Fruit fly (Drosophila melanogaster) whole organism, embryonic: ENCODE data around the gene Sec20.

ENCODE experiments used
- Aef1 ChIP-seq: fragments of 200-800 bp; sonication (Bioruptor generic); IDR thresholded peaks from 3 replicates; pipeline ENCODE4 v1.3.6; 2022; ENCODE audit warnings: missing biosample characterization, missing genetic modification characterization
- Asciz ChIP-seq: fragments of 200-800 bp; sonication (Bioruptor generic); optimal IDR thresholded peaks from 2 replicates; lab custom pipeline; 2017; ENCODE audit warnings: missing biosample characterization, mild to moderate bottlenecking, missing genetic modification characterization, missing genetic modification reagents
- BEAF-32 ChIP-seq: fragments of 200-800 bp; sonication (Bioruptor generic); optimal IDR thresholded peaks from 3 replicates; lab custom pipeline; 2017; ENCODE audit warnings: missing biosample characterization, missing genetic modification characterization, mild to moderate bottlenecking, moderate library complexity, missing genetic modification reagents
- Bdp1 ChIP-seq: fragments of 200-800 bp; sonication (Bioruptor generic); optimal IDR thresholded peaks from 3 replicates; lab custom pipeline; 2016; ENCODE audit warnings: missing biosample characterization, missing genetic modification characterization
- Bteb2 ChIP-seq: fragments of 200-800 bp; sonication (Bioruptor generic); optimal IDR thresholded peaks from 2 replicates; lab custom pipeline; 2016; ENCODE audit warnings: missing biosample characterization, missing genetic modification characterization
- CG10274 ChIP-seq: fragments of 200-800 bp; sonication (Bioruptor generic); optimal IDR thresholded peaks from 3 replicates; lab custom pipeline; 2017; ENCODE audit warnings: missing biosample characterization, mild to moderate bottlenecking, missing genetic modification characterization
- CG12942 ChIP-seq: fragments of 200-800 bp; sonication (Bioruptor generic); optimal IDR thresholded peaks from 3 replicates; lab custom pipeline; 2016; ENCODE audit warnings: missing biosample characterization, missing genetic modification characterization
- CG13624 ChIP-seq: fragments of 200-800 bp; sonication (Bioruptor generic); optimal IDR thresholded peaks from 2 replicates; lab custom pipeline; 2016; ENCODE audit warnings: missing biosample characterization, missing genetic modification characterization
- CG13775 ChIP-seq: fragments of 200-800 bp; sonication (Bioruptor generic); optimal IDR thresholded peaks from 3 replicates; lab custom pipeline; 2017; ENCODE audit warnings: missing biosample characterization, mild to moderate bottlenecking, missing genetic modification characterization
- CG18764 ChIP-seq: fragments of 200-800 bp; sonication (Bioruptor generic); optimal IDR thresholded peaks from 3 replicates; lab custom pipeline; 2016; ENCODE audit warnings: missing biosample characterization, missing genetic modification characterization
- CG2120 ChIP-seq: fragments of 200-800 bp; sonication (Bioruptor generic); optimal IDR thresholded peaks from 3 replicates; lab custom pipeline; 2016; ENCODE audit warnings: missing biosample characterization, missing genetic modification characterization
- CG32772 ChIP-seq: fragments of 200-800 bp; sonication (Bioruptor generic); IDR thresholded peaks from 2 replicates; pipeline ENCODE4 v1.3.6; 2022; ENCODE audit warnings: missing biosample characterization, missing genetic modification characterization
- CG3847 ChIP-seq: fragments of 200-800 bp; sonication (Bioruptor generic); IDR thresholded peaks from 2 replicates; pipeline ENCODE4 v1.3.6; 2022; ENCODE audit warnings: missing biosample characterization, missing genetic modification characterization
- CG4424 ChIP-seq: fragments of 200-800 bp; sonication (Bioruptor generic); optimal IDR thresholded peaks from 3 replicates; lab custom pipeline; 2016; ENCODE audit warnings: missing biosample characterization, missing genetic modification characterization
- CG4617 ChIP-seq: fragments of 200-800 bp; sonication (Bioruptor generic); optimal IDR thresholded peaks from 3 replicates; lab custom pipeline; 2016; ENCODE audit warnings: missing biosample characterization, missing genetic modification characterization, borderline replicate concordance
- CG7786 ChIP-seq: fragments of 200-800 bp; sonication (Bioruptor generic); optimal IDR thresholded peaks from 2 replicates; lab custom pipeline; 2016; ENCODE audit warnings: missing biosample characterization, missing genetic modification characterization
- CG7987 ChIP-seq: fragments of 200-800 bp; sonication (Bioruptor generic); optimal IDR thresholded peaks from 2 replicates; lab custom pipeline; 2018; ENCODE audit warnings: missing biosample characterization, mild to moderate bottlenecking, missing genetic modification characterization, moderate library complexity
- CG9932 ChIP-seq: fragments of 200-800 bp; sonication (Bioruptor generic); IDR thresholded peaks from 2 replicates; pipeline ENCODE4 v1.3.6; 2022; ENCODE audit warnings: missing biosample characterization, missing genetic modification characterization
- Dip3 ChIP-seq: fragments of 200-800 bp; sonication (Bioruptor generic); optimal IDR thresholded peaks from 3 replicates; lab custom pipeline; 2016; ENCODE audit warnings: missing biosample characterization, missing genetic modification characterization
- HLH54F ChIP-seq: fragments of 200-800 bp; sonication (Bioruptor generic); optimal IDR thresholded peaks from 3 replicates; lab custom pipeline; 2016; ENCODE audit warnings: missing biosample characterization, missing genetic modification characterization
- HmgZ ChIP-seq: fragments of 200-800 bp; sonication (Bioruptor generic); optimal IDR thresholded peaks from 2 replicates; lab custom pipeline; 2018; ENCODE audit warnings: missing biosample characterization, mild to moderate bottlenecking, missing genetic modification characterization
- Hsf ChIP-seq: fragments of 200-800 bp; sonication (Bioruptor generic); optimal IDR thresholded peaks from 3 replicates; lab custom pipeline; 2016; ENCODE audit warnings: missing biosample characterization, missing genetic modification characterization
- Jarid2 ChIP-seq: fragments of 200-800 bp; sonication (Bioruptor generic); optimal IDR thresholded peaks from 3 replicates; lab custom pipeline; 2017; ENCODE audit warnings: mild to moderate bottlenecking, missing biosample characterization, missing genetic modification reagents, missing genetic modification characterization
- PHDP ChIP-seq: fragments of 200-800 bp; sonication (Bioruptor generic); optimal IDR thresholded peaks from 3 replicates; lab custom pipeline; 2018; ENCODE audit warnings: missing biosample characterization, mild to moderate bottlenecking, missing genetic modification characterization, moderate library complexity
- Pdp1 ChIP-seq, 2 experiments: fragments of 200-800 bp; sonication (Bioruptor generic); optimal IDR thresholded peaks; 3 replicates each; lab custom pipeline; 2016; ENCODE audit warnings: missing biosample characterization in 2 of 2, missing genetic modification characterization in 2 of 2, mild to moderate bottlenecking in 1 of 2, moderate library complexity in 1 of 2
- Ptx1 ChIP-seq: fragments of 200-800 bp; sonication (Bioruptor generic); IDR thresholded peaks from 2 replicates; pipeline ENCODE4 v1.3.6; 2022; ENCODE audit warnings: missing biosample characterization, missing genetic modification characterization
- Rx ChIP-seq: fragments of 200-800 bp; sonication (Bioruptor generic); IDR thresholded peaks from 2 replicates; pipeline ENCODE4 v1.3.6; 2022; ENCODE audit warnings: missing biosample characterization, missing genetic modification characterization
- Scr ChIP-seq: fragments of 200-800 bp; sonication (Bioruptor generic); IDR thresholded peaks from 2 replicates; pipeline ENCODE4 v1.3.6; 2022; ENCODE audit warnings: missing biosample characterization, missing genetic modification characterization; ENCODE audit not compliant: partially characterized antibody
- Sin3A ChIP-seq: fragments of >200 bp; optimal IDR thresholded peaks from 2 replicates; lab custom pipeline; 2018
- Sry-β ChIP-seq: fragments of 200-800 bp; sonication (Bioruptor generic); optimal IDR thresholded peaks from 2 replicates; lab custom pipeline; 2018; ENCODE audit warnings: missing biosample characterization, mild to moderate bottlenecking, missing genetic modification characterization, moderate library complexity
- Usf ChIP-seq: fragments of 200-800 bp; sonication (Bioruptor generic); optimal IDR thresholded peaks from 2 replicates; lab custom pipeline; 2017; ENCODE audit warnings: missing genotype, missing biosample characterization, missing genetic modification characterization
- caup ChIP-seq: fragments of 200-800 bp; sonication (Bioruptor generic); optimal IDR thresholded peaks from 3 replicates; lab custom pipeline; 2017; ENCODE audit warnings: missing biosample characterization, mild to moderate bottlenecking, missing genetic modification characterization, moderate library complexity; ENCODE audit not compliant: severe bottlenecking
- chn ChIP-seq: fragments of 200-800 bp; sonication (Bioruptor generic); optimal IDR thresholded peaks from 2 replicates; lab custom pipeline; 2016; ENCODE audit warnings: missing biosample characterization, missing genetic modification characterization
- disco-r ChIP-seq: fragments of 200-800 bp; sonication (Bioruptor generic); optimal IDR thresholded peaks from 2 replicates; lab custom pipeline; 2016; ENCODE audit warnings: missing biosample characterization, missing genetic modification characterization
- dysf ChIP-seq: fragments of 200-800 bp; sonication (Bioruptor generic); IDR thresholded peaks from 3 replicates; pipeline ENCODE4 v1.3.6; 2022; ENCODE audit warnings: missing biosample characterization, missing genetic modification characterization
- hkb ChIP-seq, 2 experiments: fragments of 200-800 bp in 1 of 2; fragments of >200 bp in 1 of 2; sonication (Bioruptor generic) in 1 of 2; IDR thresholded peaks in 1 of 2; optimal IDR thresholded peaks in 1 of 2; 2 replicates each; pipeline versions ENCODE4 v1.3.6 to Lab custom; 2017 to 2022; ENCODE audit warnings: missing biosample characterization in 1 of 2, missing genetic modification characterization in 1 of 2
- lilli ChIP-seq: fragments of 200-800 bp; sonication (Bioruptor generic); optimal IDR thresholded peaks from 3 replicates; lab custom pipeline; 2016; ENCODE audit warnings: missing biosample characterization, missing genetic modification characterization
- lov ChIP-seq, 2 experiments: fragments of 200-800 bp in 1 of 2; fragments of >200 bp in 1 of 2; sonication (Bioruptor generic) in 1 of 2; IDR thresholded peaks in 1 of 2; optimal IDR thresholded peaks in 1 of 2; 2 replicates in 1 of 2; 3 replicates in 1 of 2; pipeline versions ENCODE4 v1.3.6 to Lab custom; 2017 to 2022; ENCODE audit warnings: missing biosample characterization in 1 of 2, missing genetic modification characterization in 1 of 2
- maf-S ChIP-seq: fragments of 200-800 bp; sonication (Bioruptor generic); optimal IDR thresholded peaks from 2 replicates; lab custom pipeline; 2016; ENCODE audit warnings: missing biosample characterization, missing genetic modification characterization
- nmo ChIP-seq: fragments of 200-800 bp; sonication (Bioruptor generic); optimal IDR thresholded peaks from 2 replicates; lab custom pipeline; 2018; ENCODE audit warnings: missing biosample characterization, mild to moderate bottlenecking, missing genetic modification characterization, moderate library complexity
- pzg ChIP-seq: fragments of 200-800 bp; sonication (Bioruptor generic); optimal IDR thresholded peaks from 3 replicates; lab custom pipeline; 2018; ENCODE audit warnings: missing biosample characterization, mild to moderate bottlenecking, missing genetic modification characterization, moderate library complexity
- slp2 ChIP-seq: fragments of 200-800 bp; sonication (Bioruptor generic); optimal IDR thresholded peaks from 2 replicates; lab custom pipeline; 2016; ENCODE audit warnings: missing biosample characterization, missing genetic modification characterization
- stwl ChIP-seq: fragments of 200-800 bp; sonication (Bioruptor generic); optimal IDR thresholded peaks from 3 replicates; lab custom pipeline; 2018; ENCODE audit warnings: missing biosample characterization, mild to moderate bottlenecking, missing genetic modification characterization, moderate library complexity
- tap ChIP-seq: fragments of 200-800 bp; optimal IDR thresholded peaks from 3 replicates; lab custom pipeline; 2019; ENCODE audit warnings: missing biosample characterization, mild to moderate bottlenecking, missing genetic modification characterization, moderate library complexity
- tio ChIP-seq: fragments of 200-800 bp; sonication (Bioruptor generic); optimal IDR thresholded peaks from 2 replicates; lab custom pipeline; 2017; ENCODE audit warnings: missing biosample characterization, missing genetic modification characterization, inconsistent platforms
- tll ChIP-seq, 2 experiments: fragments of 200-800 bp in 1 of 2; fragments of >200 bp in 1 of 2; sonication (Bioruptor generic) in 1 of 2; optimal IDR thresholded peaks; 2 replicates each; lab custom pipeline; 2017 to 2019; ENCODE audit warnings: missing biosample characterization in 2 of 2, missing genetic modification characterization in 2 of 2, mild to moderate bottlenecking in 1 of 2, moderate library complexity in 1 of 2
- trem ChIP-seq: fragments of 200-800 bp; optimal IDR thresholded peaks from 3 replicates; lab custom pipeline; 2019; ENCODE audit warnings: missing biosample characterization, mild to moderate bottlenecking, missing genetic modification characterization, moderate library complexity
- tx ChIP-seq: fragments of 200-800 bp; sonication (Bioruptor generic); optimal IDR thresholded peaks from 2 replicates; lab custom pipeline; 2016; ENCODE audit warnings: missing biosample characterization, missing genetic modification characterization
- usp ChIP-seq: fragments of >200 bp; optimal IDR thresholded peaks from 2 replicates; lab custom pipeline; 2017; ENCODE audit warnings: missing biosample characterization, missing genetic modification characterization
- vfl ChIP-seq: fragments of 200-800 bp; sonication (Bioruptor generic); optimal IDR thresholded peaks from 2 replicates; lab custom pipeline; 2016; ENCODE audit warnings: missing biosample characterization, missing genetic modification characterization

The Sec20 gene

DNA sequence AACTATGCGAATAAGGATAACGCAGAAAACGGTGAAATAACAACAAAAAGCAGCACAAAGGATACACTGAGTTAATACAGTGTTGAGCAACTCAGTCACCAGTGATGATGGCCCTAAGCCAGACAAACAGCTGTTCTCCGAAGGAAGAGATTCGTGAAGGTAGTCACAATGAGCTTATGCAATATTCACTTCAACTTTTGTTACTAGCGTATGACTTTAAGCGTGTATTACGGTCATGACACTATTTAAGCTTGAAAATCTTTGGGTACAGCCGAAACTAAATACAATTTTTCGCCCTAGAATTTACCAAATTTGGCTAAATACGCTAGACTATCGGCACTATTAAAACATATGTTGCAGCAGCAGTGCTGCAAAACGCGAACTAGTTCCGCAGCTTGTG lies 31.9 kb upstream of the Sec20 start, which contains the start of the genes disp and ECSIT (continued):
- 0 out of 2 replicates have a peak, but pooled peaks have one; percentile 22 for TF ChIP-seq CG3847 (GFP tag; lab: Robert Waterston, UW)
- TF ChIP-seq CG12942 (GFP tag; lab: Kevin White, UChicago) = no peak
- TF ChIP-seq hkb (optimal IDR thresholded peaks at IDR 0.05; lab: Kevin White, UChicago) = peak; percentile 79
- TF ChIP-seq hkb (GFP tag; IDR thresholded peaks at IDR 0.05; lab: Robert Waterston, UW) = no peak
- TF ChIP-seq CG10274 (GFP tag; lab: Kevin White, UChicago) = no peak
- no peak for TF ChIP-seq usp
- peak; percentile 54 for TF ChIP-seq CG4424 (GFP tag; lab: Kevin White, UChicago)
- TF ChIP-seq Bteb2 (GFP tag; lab: Kevin White, UChicago) = no peak
- peak; percentile 11 for TF ChIP-seq CG18764
- 0 out of 3 replicates have a peak, but pooled peaks have one; percentile 40 for TF ChIP-seq dysf (GFP tag; lab: Robert Waterston, UW)
- peak; percentile 64 for TF ChIP-seq Hsf (GFP tag; lab: Kevin White, UChicago)
- peak; percentile 26 for TF ChIP-seq CG13775 (GFP tag; lab: Kevin White, UChicago)
- no peak for TF ChIP-seq CG7987 (GFP tag; lab: Kevin White, UChicago)
- peak in 1 of 2 experiments; percentile 36 for TF ChIP-seq Pdp1 (GFP tag; optimal IDR thresholded peaks at IDR 0.05; lab: Kevin White, UChicago)
- no peak for TF ChIP-seq Rx (GFP tag; lab: Robert Waterston, UW)
- TF ChIP-seq maf-S (GFP tag; lab: Kevin White, UChicago) = peak; percentile 15
- peak; percentile 48; the same call in 1 of the 2 replicates for TF ChIP-seq Scr (GFP tag; lab: Robert Waterston, UW)
- TF ChIP-seq CG7786 = peak; percentile 45
- no peak for TF ChIP-seq Asciz
- TF ChIP-seq HLH54F (GFP tag; lab: Kevin White, UChicago) = peak; percentile 43
- no peak for TF ChIP-seq CG32772 (GFP tag; lab: Robert Waterston, UW)
- no peak for TF ChIP-seq lov (optimal IDR thresholded peaks at IDR 0.05; lab: Kevin White, UChicago)
- TF ChIP-seq lov (GFP tag; IDR thresholded peaks at IDR 0.05; lab: Robert Waterston, UW) = no peak
- TF ChIP-seq stwl (tag; lab: Kevin White, UChicago) = peak; percentile 53
- TF ChIP-seq Jarid2 (GFP tag; lab: Kevin White, UChicago) = no peak
- TF ChIP-seq Bdp1 = peak; percentile 19
- peak; percentile 59 for TF ChIP-seq CG2120 (GFP tag; lab: Kevin White, UChicago)
- peak; percentile 47 for TF ChIP-seq BEAF-32 (GFP tag; lab: Kevin White, UChicago)
- peak; percentile 50 for TF ChIP-seq pzg (GFP tag; lab: Kevin White, UChicago)
- peak; percentile 16 for TF ChIP-seq tx
- TF ChIP-seq trem = peak; percentile 56
- no peak for TF ChIP-seq PHDP (tag; lab: Kevin White, UChicago)
- peak; percentile 32 for TF ChIP-seq Dip3 (GFP tag; lab: Kevin White, UChicago)
- peak; percentile 63 for TF ChIP-seq nmo
- TF ChIP-seq disco-r (GFP tag; lab: Kevin White, UChicago) = no peak
- TF ChIP-seq chn (GFP tag; lab: Kevin White, UChicago) = peak; percentile 8
- no peak for TF ChIP-seq Aef1 (GFP tag; lab: Robert Waterston, UW)
- peak; percentile 27 for TF ChIP-seq vfl (GFP tag; lab: Kevin White, UChicago)
- TF ChIP-seq CG9932 (GFP tag; lab: Robert Waterston, UW) = peak; percentile 31
- TF ChIP-seq Sin3A (lab: Kevin White, UChicago) = peak; percentile 71
- TF ChIP-seq CG4617 (GFP tag; lab: Kevin White, UChicago) = peak; percentile 56
- peak; percentile 31; the same call in 1 of the 2 replicates for TF ChIP-seq Ptx1 (GFP tag; lab: Robert Waterston, UW)
- TF ChIP-seq tap (tag; lab: Kevin White, UChicago) = no peak
- no peak for TF ChIP-seq tio (GFP tag; lab: Kevin White, UChicago)
- TF ChIP-seq caup (GFP tag; lab: Kevin White, UChicago) = no peak
- TF ChIP-seq CG13624 (GFP tag; lab: Kevin White, UChicago) = peak; percentile 43
- TF ChIP-seq Usf (GFP tag; lab: Kevin White, UChicago) = peak; percentile 16
- peak; percentile 14 for TF ChIP-seq slp2
- peak; percentile 59 for TF ChIP-seq HmgZ (tag; lab: Kevin White, UChicago)
- TF ChIP-seq Sry-β (GFP tag; lab: Kevin White, UChicago) = peak; percentile 98
- peak; percentile 23 for TF ChIP-seq lilli (GFP tag; lab: Kevin White, UChicago)
- peak; percentile 32 to 66 for TF ChIP-seq tll (GFP tag; optimal IDR thresholded peaks at IDR 0.05; lab: Kevin White, UChicago)
